Worm (Caenorhabditis elegans) whole organism, young adult: ENCODE data around the gene C01G6.2.

ENCODE experiments used
- B0035.1 ChIP-seq: sonication (generic microtip); optimal IDR thresholded peaks from 2 replicates; lab custom pipeline; 2016; ENCODE audit warnings: missing genetic modification characterization, mild to moderate bottlenecking, missing compliant biosample characterization, missing genotype, missing genetic modification reagents
- B0336.3 ChIP-seq: fragments of 200-800 bp; sonication (Bioruptor generic); IDR thresholded peaks from 2 replicates; pipeline ENCODE4 v1.3.6; 2022; ENCODE audit warnings: missing genetic modification characterization, missing compliant biosample characterization
- C17E4.6 ChIP-seq: fragments of 200-800 bp; sonication (Bioruptor generic); IDR thresholded peaks from 2 replicates; pipeline ENCODE4 v1.3.6; 2022; ENCODE audit warnings: missing genetic modification reagents, missing genetic modification characterization, missing compliant biosample characterization
- F23B12.7 ChIP-seq: sonication (generic microtip); optimal IDR thresholded peaks from 2 replicates; lab custom pipeline; 2017; ENCODE audit warnings: missing genetic modification characterization, mild to moderate bottlenecking, missing compliant biosample characterization, antibody characterized with exemption, moderate library complexity; ENCODE audit not compliant: insufficient read depth
- F33H1.4 ChIP-seq: fragments of 200-800 bp; sonication (Bioruptor generic); IDR thresholded peaks from 2 replicates; pipeline ENCODE4 v1.3.6; 2022; ENCODE audit warnings: missing genetic modification reagents, missing genetic modification characterization, missing compliant biosample characterization
- F52B5.7 ChIP-seq: sonication (generic microtip); optimal IDR thresholded peaks from 2 replicates; lab custom pipeline; 2016; ENCODE audit warnings: mild to moderate bottlenecking, missing genetic modification characterization, missing compliant biosample characterization
- F57A8.1 ChIP-seq: fragments of 200-800 bp; sonication (Bioruptor generic); optimal IDR thresholded peaks from 2 replicates; lab custom pipeline; 2018; ENCODE audit warnings: mild to moderate bottlenecking, missing genetic modification characterization, moderate library complexity, missing compliant biosample characterization
- Y53G8AR.9 ChIP-seq: fragments of 200-800 bp; sonication (Bioruptor generic); conservative IDR thresholded peaks from 2 replicates; pipeline ENCODE4 v1.3.6; 2022; ENCODE audit warnings: missing genetic modification reagents, missing genetic modification characterization, missing compliant biosample characterization
- Y79H2A.3 ChIP-seq: fragments of 200-800 bp; sonication (Bioruptor generic); conservative IDR thresholded peaks from 2 replicates; pipeline ENCODE4 v1.3.6; 2022; ENCODE audit warnings: missing genetic modification reagents, missing genetic modification characterization, missing compliant biosample characterization
- ZK185.1 ChIP-seq: sonication (generic microtip); optimal IDR thresholded peaks from 2 replicates; lab custom pipeline; 2016; ENCODE audit warnings: mild to moderate bottlenecking, missing genetic modification characterization, missing compliant biosample characterization; ENCODE audit not compliant: poor library complexity, severe bottlenecking
- aptf-2 ChIP-seq: fragments of 200-800 bp; sonication (Bioruptor generic); conservative IDR thresholded peaks from 2 replicates; pipeline ENCODE4 v1.3.6; 2022; ENCODE audit warnings: missing genetic modification reagents, missing genetic modification characterization, missing compliant biosample characterization
- bed-2 ChIP-seq: fragments of 200-800 bp; sonication (Bioruptor generic); IDR thresholded peaks from 2 replicates; pipeline ENCODE4 v1.3.6; 2022; ENCODE audit warnings: missing genetic modification reagents, missing genetic modification characterization, missing compliant biosample characterization
- ceh-27 ChIP-seq: fragments of 200-800 bp; sonication (Bioruptor generic); optimal IDR thresholded peaks from 2 replicates; lab custom pipeline; 2018; ENCODE audit warnings: mild to moderate bottlenecking, missing genetic modification characterization, moderate library complexity, missing compliant biosample characterization
- ceh-40 ChIP-seq: fragments of 200-800 bp; sonication (Bioruptor generic); IDR thresholded peaks from 2 replicates; pipeline ENCODE4 v1.3.6; 2022; ENCODE audit warnings: missing genetic modification characterization, missing compliant biosample characterization
- ceh-79 ChIP-seq: sonication (generic microtip); optimal IDR thresholded peaks from 2 replicates; lab custom pipeline; 2017; ENCODE audit warnings: mild to moderate bottlenecking, missing genetic modification characterization, missing compliant biosample characterization
- ceh-91 ChIP-seq: fragments of 200-800 bp; sonication (Bioruptor generic); IDR thresholded peaks from 2 replicates; pipeline ENCODE4 v1.3.6; 2022; ENCODE audit warnings: missing genetic modification reagents, missing genetic modification characterization, missing compliant biosample characterization
- chd-7 ChIP-seq: sonication (generic microtip); optimal IDR thresholded peaks from 2 replicates; lab custom pipeline; 2016; ENCODE audit warnings: mild to moderate bottlenecking, missing genetic modification characterization, moderate library complexity, missing compliant biosample characterization
- dox-1 ChIP-seq: fragments of 200-800 bp; sonication (Bioruptor generic); IDR thresholded peaks from 2 replicates; pipeline ENCODE4 v1.3.6; 2022; ENCODE audit warnings: missing genetic modification reagents, missing genetic modification characterization, missing compliant biosample characterization
- dpff-1 ChIP-seq: sonication (generic microtip); optimal IDR thresholded peaks from 2 replicates; lab custom pipeline; 2017; ENCODE audit warnings: mild to moderate bottlenecking, missing genetic modification characterization, missing compliant biosample characterization
- efl-1 ChIP-seq: fragments of 150-350 bp; optimal IDR thresholded peaks from 2 replicates; lab custom pipeline; 2014; ENCODE audit warnings: missing biosample characterization, missing genetic modification reagents, missing genetic modification characterization
- egl-44 ChIP-seq: fragments of 200-800 bp; sonication (Bioruptor generic); IDR thresholded peaks from 2 replicates; pipeline ENCODE4 v1.3.6; 2022; ENCODE audit warnings: missing genetic modification reagents, missing genetic modification characterization, missing compliant biosample characterization
- fkh-3 ChIP-seq: sonication (generic microtip); optimal IDR thresholded peaks from 2 replicates; lab custom pipeline; 2016; ENCODE audit warnings: mild to moderate bottlenecking, missing genetic modification characterization, missing compliant biosample characterization
- hlh-12 ChIP-seq: sonication (generic microtip); optimal IDR thresholded peaks from 2 replicates; lab custom pipeline; 2016; ENCODE audit warnings: missing genetic modification characterization, missing compliant biosample characterization
- hsf-1 ChIP-seq: fragments of 200-800 bp; sonication (Bioruptor generic); IDR thresholded peaks from 2 replicates; pipeline ENCODE4 v1.3.6; 2022; ENCODE audit warnings: missing genetic modification reagents, missing genetic modification characterization, missing compliant biosample characterization
- let-607 ChIP-seq, 2 experiments: fragments of 200-800 bp in 1 of 2; sonication (Bioruptor generic) in 1 of 2; sonication (generic microtip) in 1 of 2; optimal IDR thresholded peaks; 2 replicates each; lab custom pipeline; 2016 to 2018; ENCODE audit warnings: mild to moderate bottlenecking in 2 of 2, missing compliant biosample characterization in 2 of 2, missing genetic modification characterization in 2 of 2, moderate library complexity in 2 of 2, missing genotype in 1 of 2
- lin-35 ChIP-seq, 3 experiments: fragments of 150-350 bp in 2 of 3; sonication (generic microtip) in 1 of 3; optimal IDR thresholded peaks; 2 replicates each; lab custom pipeline; 2014 to 2018; ENCODE audit warnings: missing biosample characterization in 3 of 3, missing genetic modification characterization in 3 of 3, missing genetic modification reagents in 3 of 3
- madf-3 ChIP-seq: fragments of 200-800 bp; sonication (Bioruptor generic); IDR thresholded peaks from 2 replicates; pipeline ENCODE4 v1.3.6; 2022; ENCODE audit warnings: missing genetic modification reagents, missing genetic modification characterization, missing compliant biosample characterization
- mcd-1 ChIP-seq: fragments of 200-800 bp; sonication (Bioruptor generic); IDR thresholded peaks from 2 replicates; pipeline ENCODE4 v1.3.6; 2022; ENCODE audit warnings: missing genetic modification reagents, missing genetic modification characterization, missing compliant biosample characterization
- mel-28 ChIP-seq: sonication (generic microtip); optimal IDR thresholded peaks from 2 replicates; lab custom pipeline; 2016; ENCODE audit warnings: borderline replicate concordance, mild to moderate bottlenecking, missing genetic modification characterization, missing compliant biosample characterization
- mxl-1 ChIP-seq: sonication (generic microtip); optimal IDR thresholded peaks from 2 replicates; lab custom pipeline; 2016; ENCODE audit warnings: missing genetic modification characterization, missing compliant biosample characterization
- nfya-1 ChIP-seq: sonication (generic microtip); optimal IDR thresholded peaks from 2 replicates; lab custom pipeline; 2017; ENCODE audit warnings: antibody characterized with exemption, missing compliant biosample characterization, missing genetic modification characterization, borderline replicate concordance; ENCODE audit not compliant: insufficient read depth
- nhr-120 ChIP-seq: fragments of 200-800 bp; sonication (Bioruptor generic); IDR thresholded peaks from 2 replicates; pipeline ENCODE4 v1.3.6; 2022; ENCODE audit warnings: missing genetic modification characterization, missing compliant biosample characterization
- nhr-27 ChIP-seq: fragments of 200-800 bp; sonication (Bioruptor generic); optimal IDR thresholded peaks from 2 replicates; lab custom pipeline; 2018; ENCODE audit warnings: mild to moderate bottlenecking, missing genetic modification characterization, moderate library complexity, missing compliant biosample characterization
- sea-2 ChIP-seq: fragments of 200-800 bp; sonication (Bioruptor generic); IDR thresholded peaks from 2 replicates; pipeline ENCODE4 v1.3.6; 2022; ENCODE audit warnings: missing genetic modification characterization, missing compliant biosample characterization
- snpc-4 ChIP-seq, 5 experiments: fragments of 150-350 bp in 1 of 5; sonication (generic microtip) in 4 of 5; optimal IDR thresholded peaks; 2 replicates each; lab custom pipeline; 2014 to 2018; ENCODE audit warnings: missing genetic modification characterization in 5 of 5, missing biosample characterization in 3 of 5, antibody characterized with exemption in 2 of 5, mild to moderate bottlenecking in 2 of 5, missing compliant biosample characterization in 2 of 5, missing genotype in 2 of 5, moderate library complexity in 2 of 5, missing genetic modification reagents in 1 of 5
- somi-1 ChIP-seq: fragments of 200-800 bp; sonication (Bioruptor generic); optimal IDR thresholded peaks from 2 replicates; lab custom pipeline; 2018; ENCODE audit warnings: mild to moderate bottlenecking, missing genetic modification characterization, missing compliant biosample characterization
- tbx-9 ChIP-seq: sonication (generic microtip); optimal IDR thresholded peaks from 2 replicates; lab custom pipeline; 2016; ENCODE audit warnings: borderline replicate concordance, missing genetic modification characterization, inconsistent platforms, missing compliant biosample characterization
- xnd-1 ChIP-seq: sonication (generic microtip); optimal IDR thresholded peaks from 2 replicates; lab custom pipeline; 2016; ENCODE audit warnings: missing genotype, missing genetic modification reagents, missing genetic modification characterization, missing compliant biosample characterization
- zfh-2 ChIP-seq: fragments of 200-800 bp; sonication (Bioruptor generic); conservative IDR thresholded peaks from 2 replicates; pipeline ENCODE4 v1.3.6; 2022; ENCODE audit warnings: missing genetic modification reagents, missing genetic modification characterization, missing compliant biosample characterization
- ztf-28 ChIP-seq: fragments of 200-800 bp; sonication (Bioruptor generic); IDR thresholded peaks from 2 replicates; pipeline ENCODE4 v1.3.6; 2022; ENCODE audit warnings: missing genetic modification reagents, missing genetic modification characterization, missing compliant biosample characterization
- ztf-3 ChIP-seq: fragments of 200-800 bp; sonication (Bioruptor generic); optimal IDR thresholded peaks from 2 replicates; lab custom pipeline; 2018; ENCODE audit warnings: mild to moderate bottlenecking, missing genetic modification characterization, missing compliant biosample characterization

C01G6.2 gene

DNA sequence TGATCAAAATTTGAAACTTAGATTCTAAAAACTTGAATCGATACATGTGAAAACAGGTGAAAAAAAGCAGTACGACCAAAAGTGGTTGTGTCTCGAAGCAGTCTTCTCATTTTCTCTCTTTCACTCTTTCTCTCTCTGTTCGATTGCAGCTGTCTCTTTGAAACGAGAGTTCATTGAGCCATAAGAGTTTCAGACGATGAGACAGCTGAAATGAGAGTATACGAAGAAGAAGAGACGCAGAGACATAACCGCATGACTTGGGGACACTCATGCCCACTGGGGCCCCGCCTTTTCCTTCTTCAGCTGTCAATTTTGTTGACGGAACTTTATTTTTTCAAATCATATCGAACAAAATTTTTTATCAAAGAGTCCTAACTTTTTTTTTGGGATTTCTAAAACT, 7.1 kb downstream of the C01G6.2 start (continued):
- TF ChIP-seq fkh-3 (tag; lab: Kevin White, UChicago) (no peak), sea-2 (no peak), aptf-2 (GFP tag; lab: Robert Waterston, UW) (no peak), F23B12.7 (no peak), somi-1 (peak; percentile 75), ZK185.1 (tag; lab: Kevin White, UChicago) (peak; percentile 74), hlh-12 (tag; lab: Kevin White, UChicago) (no peak), ceh-79 (tag; lab: Kevin White, UChicago) (no peak), nhr-120 (GFP tag; lab: Robert Waterston, UW) (no peak), mcd-1 (peak; percentile 59), tbx-9 (tag; lab: Kevin White, UChicago) (no peak), Y79H2A.3 (GFP tag; lab: Robert Waterston, UW) (no peak), F33H1.4 (GFP tag; lab: Robert Waterston, UW) (no peak), ceh-91 (GFP tag; lab: Robert Waterston, UW) (no peak), ceh-40 (no peak), C17E4.6 (GFP tag; lab: Robert Waterston, UW) (no peak), F52B5.7 (no peak), bed-2 (GFP tag; lab: Robert Waterston, UW) (no peak), ztf-3 (GFP tag; lab: Kevin White, UChicago) (no peak), dpff-1 (no peak), madf-3 (GFP tag; lab: Robert Waterston, UW) (peak; percentile 57; the same call in 1 of the 2 replicates), mxl-1 (tag; lab: Kevin White, UChicago) (no peak), dox-1 (GFP tag; lab: Robert Waterston, UW) (peak; percentile 72), zfh-2 (GFP tag; lab: Robert Waterston, UW) (peak; percentile 32; the same call in 1 of the 2 replicates), F57A8.1 (no peak), B0336.3 (GFP tag; lab: Robert Waterston, UW) (peak; percentile 61; the same call in 1 of the 2 replicates), efl-1 (GFP tag; lab: Kevin White, UChicago) (no peak), chd-7 (tag; lab: Kevin White, UChicago) (peak; percentile 82), mel-28 (tag; lab: Kevin White, UChicago) (no peak), egl-44 (GFP tag; lab: Robert Waterston, UW) (no peak; the same call in 1 of the 2 replicates), ceh-27 (GFP tag; lab: Kevin White, UChicago) (peak; percentile 67), ztf-28 (GFP tag; lab: Robert Waterston, UW) (no peak), let-607 (tag; optimal IDR thresholded peaks at IDR 0.05; lab: Kevin White, UChicago) (peak; percentile 35 to 57), B0035.1 (tag; lab: Kevin White, UChicago) (no peak), lin-35 (GFP tag; optimal IDR thresholded peaks at IDR 0.05; lab: Kevin White, UChicago) (peak in 1 of 3 experiments; percentile 65), nhr-27 (no peak), nfya-1 (tag; lab: Kevin White, UChicago) (no peak), hsf-1 (no peak)

DNA sequence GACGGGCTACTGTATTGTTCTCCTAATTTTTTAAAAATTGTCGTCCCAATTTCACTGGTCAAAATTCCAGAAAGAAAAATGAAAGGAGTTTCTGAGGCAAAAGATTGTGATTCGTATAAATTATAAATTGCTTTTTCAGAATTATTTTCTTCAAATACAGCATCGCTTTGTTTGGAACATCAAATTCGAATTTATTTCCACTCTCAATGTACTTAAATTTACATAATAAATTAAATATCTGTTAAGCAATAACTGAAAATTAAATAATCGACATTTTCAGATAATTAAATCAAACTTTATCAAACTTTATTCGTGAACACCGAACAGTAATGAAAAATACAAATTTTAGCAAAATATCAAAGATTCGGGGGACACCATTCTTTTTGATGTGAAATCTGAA, 7.9 kb downstream of the C01G6.2 start:
- TF ChIP-seq snpc-4 (GFP tag; optimal IDR thresholded peaks at IDR 0.05; lab: Kevin White, UChicago) (no peak), snpc-4 (tag; optimal IDR thresholded peaks at IDR 0.05; lab: Kevin White, UChicago) (peak in 1 of 4 experiments; percentile 26), F52B5.7 (no peak), xnd-1 (tag; lab: Kevin White, UChicago) (peak; percentile 22), Y53G8AR.9 (GFP tag; lab: Robert Waterston, UW) (0 out of 2 replicates have a peak, but pooled peaks have one; percentile 48)
